Fruit fly (Drosophila melanogaster) whole organism, embryonic: Measurements from ENCODE around the gene eEF1alpha2.

Experiments
- Adf1 ChIP-seq: fragments of 200-800 bp; sonication (Bioruptor generic); IDR thresholded peaks from 2 replicates; pipeline ENCODE4 v1.3.6; 2022; ENCODE audit warnings: missing biosample characterization, missing genetic modification characterization
- Antp ChIP-seq: fragments of 200-800 bp; sonication (Bioruptor generic); optimal IDR thresholded peaks from 3 replicates; lab custom pipeline; 2016; ENCODE audit warnings: missing biosample characterization, missing genetic modification characterization
- Awh ChIP-seq: fragments of 200-800 bp; sonication (Bioruptor generic); IDR thresholded peaks from 2 replicates; pipeline ENCODE4, ENCODE4 v1.3.6; 2022; ENCODE audit warnings: missing biosample characterization, missing genetic modification characterization
- CG10147 ChIP-seq: fragments of 200-800 bp; sonication (Bioruptor generic); optimal IDR thresholded peaks from 2 replicates; lab custom pipeline; 2019; ENCODE audit warnings: missing biosample characterization, mild to moderate bottlenecking, missing genetic modification characterization, moderate library complexity
- CG10431 ChIP-seq: fragments of 200-800 bp; sonication (Bioruptor generic); optimal IDR thresholded peaks from 3 replicates; lab custom pipeline; 2018; ENCODE audit warnings: missing biosample characterization, mild to moderate bottlenecking, missing genetic modification characterization
- CG12219 ChIP-seq: fragments of 200-800 bp; sonication (Bioruptor generic); optimal IDR thresholded peaks from 3 replicates; lab custom pipeline; 2018; ENCODE audit warnings: missing biosample characterization, mild to moderate bottlenecking, missing genetic modification characterization
- CG13296 ChIP-seq: fragments of 200-800 bp; sonication (Bioruptor generic); optimal IDR thresholded peaks from 3 replicates; lab custom pipeline; 2018; ENCODE audit warnings: missing biosample characterization, mild to moderate bottlenecking, missing genetic modification characterization
- CG13775 ChIP-seq: fragments of 200-800 bp; sonication (Bioruptor generic); optimal IDR thresholded peaks from 3 replicates; lab custom pipeline; 2017; ENCODE audit warnings: missing biosample characterization, mild to moderate bottlenecking, missing genetic modification characterization
- CG14710 ChIP-seq: fragments of 200-800 bp; sonication (Bioruptor generic); optimal IDR thresholded peaks from 3 replicates; lab custom pipeline; 2019; ENCODE audit warnings: missing biosample characterization, mild to moderate bottlenecking, missing genetic modification characterization, moderate library complexity
- CG15479 ChIP-seq: fragments of 200-800 bp; sonication (Bioruptor generic); optimal IDR thresholded peaks from 3 replicates; lab custom pipeline; 2019; ENCODE audit warnings: missing biosample characterization, mild to moderate bottlenecking, missing genetic modification characterization, moderate library complexity
- CG15696 ChIP-seq: fragments of 200-800 bp; sonication (Bioruptor generic); optimal IDR thresholded peaks from 2 replicates; lab custom pipeline; 2019; ENCODE audit warnings: missing biosample characterization, mild to moderate bottlenecking, missing genetic modification characterization, moderate library complexity
- CG17385 ChIP-seq: fragments of 200-800 bp; sonication (Bioruptor generic); optimal IDR thresholded peaks from 3 replicates; lab custom pipeline; 2018; ENCODE audit warnings: missing biosample characterization, mild to moderate bottlenecking, missing genetic modification characterization
- CG2889 ChIP-seq: fragments of 200-800 bp; sonication (Bioruptor generic); IDR thresholded peaks from 3 replicates; pipeline ENCODE4 v1.3.6; 2022; ENCODE audit warnings: missing biosample characterization, missing genetic modification characterization
- CG4820 ChIP-seq: fragments of 200-800 bp; sonication (Bioruptor generic); optimal IDR thresholded peaks from 3 replicates; lab custom pipeline; 2016; ENCODE audit warnings: missing biosample characterization, missing genetic modification characterization
- CG7745 ChIP-seq: fragments of 200-800 bp; sonication (Bioruptor generic); optimal IDR thresholded peaks from 2 replicates; lab custom pipeline; 2018; ENCODE audit warnings: missing biosample characterization, mild to moderate bottlenecking, missing genetic modification characterization, moderate library complexity
- CG8924 ChIP-seq: fragments of 200-800 bp; optimal IDR thresholded peaks from 3 replicates; lab custom pipeline; 2019; ENCODE audit warnings: missing biosample characterization, mild to moderate bottlenecking, missing genetic modification characterization, moderate library complexity
- Dbx ChIP-seq: fragments of 200-800 bp; sonication (Bioruptor generic); IDR thresholded peaks from 3 replicates; pipeline ENCODE4 v1.3.6; 2022; ENCODE audit warnings: missing biosample characterization, missing genetic modification characterization
- Doc3 ChIP-seq: fragments of 200-800 bp; sonication (Bioruptor generic); IDR thresholded peaks from 3 replicates; pipeline ENCODE4 v1.3.6; 2022; ENCODE audit warnings: missing biosample characterization, missing genetic modification characterization; ENCODE audit not compliant: partially characterized antibody
- Dp ChIP-seq: fragments of 200-800 bp; sonication (Bioruptor generic); optimal IDR thresholded peaks from 2 replicates; lab custom pipeline; 2018; ENCODE audit warnings: missing biosample characterization, mild to moderate bottlenecking, missing genetic modification characterization, moderate library complexity
- Drgx ChIP-seq: fragments of 200-800 bp; sonication (Bioruptor generic); IDR thresholded peaks from 2 replicates; pipeline ENCODE4 v1.3.6; 2022; ENCODE audit warnings: missing biosample characterization, missing genetic modification characterization
- HLHmδ ChIP-seq: fragments of 200-800 bp; sonication (Bioruptor generic); optimal IDR thresholded peaks from 2 replicates; lab custom pipeline; 2018; ENCODE audit warnings: missing biosample characterization, mild to moderate bottlenecking, missing genetic modification characterization, moderate library complexity
- Hmr ChIP-seq: fragments of 200-800 bp; sonication (Bioruptor generic); optimal IDR thresholded peaks from 3 replicates; lab custom pipeline; 2017; ENCODE audit warnings: mild to moderate bottlenecking, missing biosample characterization, missing genetic modification reagents, missing genetic modification characterization
- Hr78 ChIP-seq, 2 experiments: fragments of 200-800 bp in 1 of 2; fragments of >200 bp in 1 of 2; sonication (Bioruptor generic) in 1 of 2; optimal IDR thresholded peaks; 2 replicates each; lab custom pipeline; 2017 to 2019; ENCODE audit warnings: missing biosample characterization in 2 of 2, missing genetic modification characterization in 2 of 2, mild to moderate bottlenecking in 1 of 2, moderate library complexity in 1 of 2
- Mad ChIP-seq: fragments of 200-800 bp; sonication (Bioruptor generic); optimal IDR thresholded peaks from 2 replicates; lab custom pipeline; 2016; ENCODE audit warnings: missing biosample characterization, missing genetic modification characterization
- Nf-YA ChIP-seq: fragments of 200-800 bp; sonication (Bioruptor generic); IDR thresholded peaks from 2 replicates; pipeline ENCODE4 v1.3.6; 2022; ENCODE audit warnings: missing biosample characterization, missing genetic modification characterization
- PHDP ChIP-seq: fragments of 200-800 bp; sonication (Bioruptor generic); optimal IDR thresholded peaks from 3 replicates; lab custom pipeline; 2018; ENCODE audit warnings: missing biosample characterization, mild to moderate bottlenecking, missing genetic modification characterization, moderate library complexity
- Pdp1 ChIP-seq, 2 experiments: fragments of 200-800 bp; sonication (Bioruptor generic); optimal IDR thresholded peaks; 3 replicates each; lab custom pipeline; 2016; ENCODE audit warnings: missing biosample characterization in 2 of 2, missing genetic modification characterization in 2 of 2, mild to moderate bottlenecking in 1 of 2, moderate library complexity in 1 of 2
- Sox100B ChIP-seq: fragments of 200-800 bp; sonication (Bioruptor generic); optimal IDR thresholded peaks from 3 replicates; lab custom pipeline; 2018; ENCODE audit warnings: missing biosample characterization, mild to moderate bottlenecking, missing genetic modification characterization
- amos ChIP-seq: fragments of 200-800 bp; sonication (Bioruptor generic); IDR thresholded peaks from 2 replicates; pipeline ENCODE4 v1.3.6; 2022; ENCODE audit warnings: missing biosample characterization, missing genetic modification characterization; ENCODE audit not compliant: partially characterized antibody
- ash1 ChIP-seq: fragments of 200-800 bp; sonication (Bioruptor generic); optimal IDR thresholded peaks from 2 replicates; lab custom pipeline; 2018; ENCODE audit warnings: missing biosample characterization, mild to moderate bottlenecking, missing genetic modification characterization
- bcd ChIP-seq: fragments of 200-800 bp; sonication (Bioruptor generic); optimal IDR thresholded peaks from 2 replicates; lab custom pipeline; 2017; ENCODE audit warnings: missing biosample characterization, mild to moderate bottlenecking, missing genetic modification characterization
- bsh ChIP-seq, 2 experiments: fragments of 200-800 bp; sonication (Bioruptor generic); optimal IDR thresholded peaks; 2 replicates each; lab custom pipeline; 2017 to 2018; ENCODE audit warnings: mild to moderate bottlenecking in 2 of 2, missing biosample characterization in 2 of 2, missing genetic modification characterization in 2 of 2, moderate library complexity in 1 of 2
- caup ChIP-seq: fragments of 200-800 bp; sonication (Bioruptor generic); optimal IDR thresholded peaks from 3 replicates; lab custom pipeline; 2017; ENCODE audit warnings: missing biosample characterization, mild to moderate bottlenecking, missing genetic modification characterization, moderate library complexity; ENCODE audit not compliant: severe bottlenecking
- cwo ChIP-seq: fragments of 200-800 bp; sonication (Bioruptor generic); optimal IDR thresholded peaks from 3 replicates; lab custom pipeline; 2017; ENCODE audit warnings: missing biosample characterization, missing genetic modification characterization, mild to moderate bottlenecking, moderate library complexity, missing genetic modification reagents
- dmrt11E ChIP-seq: fragments of 200-800 bp; sonication (Bioruptor generic); optimal IDR thresholded peaks from 3 replicates; lab custom pipeline; 2018; ENCODE audit warnings: missing biosample characterization, mild to moderate bottlenecking, missing genetic modification characterization, moderate library complexity
- dysf ChIP-seq: fragments of 200-800 bp; sonication (Bioruptor generic); IDR thresholded peaks from 3 replicates; pipeline ENCODE4 v1.3.6; 2022; ENCODE audit warnings: missing biosample characterization, missing genetic modification characterization
- mirr ChIP-seq: fragments of 200-800 bp; sonication (Bioruptor generic); optimal IDR thresholded peaks from 3 replicates; lab custom pipeline; 2018; ENCODE audit warnings: missing biosample characterization, mild to moderate bottlenecking, missing genetic modification characterization
- nom ChIP-seq: fragments of 200-800 bp; sonication (Bioruptor generic); optimal IDR thresholded peaks from 2 replicates; lab custom pipeline; 2017; ENCODE audit warnings: missing biosample characterization, missing genetic modification characterization, mild to moderate bottlenecking, moderate library complexity, missing genetic modification reagents
- onecut ChIP-seq: fragments of 200-800 bp; sonication (Bioruptor generic); IDR thresholded peaks from 2 replicates; pipeline ENCODE4 v1.3.6; 2022; ENCODE audit warnings: missing biosample characterization, missing genetic modification characterization
- org-1 ChIP-seq: fragments of 200-800 bp; sonication (Bioruptor generic); optimal IDR thresholded peaks from 2 replicates; lab custom pipeline; 2017; ENCODE audit warnings: missing biosample characterization, missing genetic modification characterization
- peb ChIP-seq: fragments of 200-800 bp; sonication (Bioruptor generic); IDR thresholded peaks from 2 replicates; pipeline ENCODE4 v1.3.6; 2022; ENCODE audit warnings: missing biosample characterization, missing genetic modification characterization
- phol ChIP-seq: fragments of 200-800 bp; sonication (Bioruptor generic); optimal IDR thresholded peaks from 3 replicates; lab custom pipeline; 2018; ENCODE audit warnings: missing biosample characterization, mild to moderate bottlenecking, missing genetic modification characterization, moderate library complexity
- pzg ChIP-seq: fragments of 200-800 bp; sonication (Bioruptor generic); optimal IDR thresholded peaks from 3 replicates; lab custom pipeline; 2018; ENCODE audit warnings: missing biosample characterization, mild to moderate bottlenecking, missing genetic modification characterization, moderate library complexity
- slou ChIP-seq: fragments of 200-800 bp; sonication (Bioruptor generic); optimal IDR thresholded peaks from 3 replicates; lab custom pipeline; 2016; ENCODE audit warnings: missing biosample characterization, missing genetic modification characterization
- sob ChIP-seq: fragments of 200-800 bp; sonication (Bioruptor generic); IDR thresholded peaks from 2 replicates; pipeline ENCODE4 v1.3.6; 2022; ENCODE audit warnings: missing biosample characterization, missing genetic modification characterization
- sug ChIP-seq: fragments of 200-800 bp; optimal IDR thresholded peaks from 2 replicates; lab custom pipeline; 2019; ENCODE audit warnings: missing biosample characterization, mild to moderate bottlenecking, missing genetic modification characterization, moderate library complexity
- vnd ChIP-seq: fragments of 200-800 bp; sonication (Bioruptor generic); IDR thresholded peaks from 3 replicates; pipeline ENCODE4 v1.3.6; 2022; ENCODE audit warnings: missing biosample characterization, missing genetic modification characterization; ENCODE audit not compliant: partially characterized antibody

Gene eEF1alpha2

DNA sequence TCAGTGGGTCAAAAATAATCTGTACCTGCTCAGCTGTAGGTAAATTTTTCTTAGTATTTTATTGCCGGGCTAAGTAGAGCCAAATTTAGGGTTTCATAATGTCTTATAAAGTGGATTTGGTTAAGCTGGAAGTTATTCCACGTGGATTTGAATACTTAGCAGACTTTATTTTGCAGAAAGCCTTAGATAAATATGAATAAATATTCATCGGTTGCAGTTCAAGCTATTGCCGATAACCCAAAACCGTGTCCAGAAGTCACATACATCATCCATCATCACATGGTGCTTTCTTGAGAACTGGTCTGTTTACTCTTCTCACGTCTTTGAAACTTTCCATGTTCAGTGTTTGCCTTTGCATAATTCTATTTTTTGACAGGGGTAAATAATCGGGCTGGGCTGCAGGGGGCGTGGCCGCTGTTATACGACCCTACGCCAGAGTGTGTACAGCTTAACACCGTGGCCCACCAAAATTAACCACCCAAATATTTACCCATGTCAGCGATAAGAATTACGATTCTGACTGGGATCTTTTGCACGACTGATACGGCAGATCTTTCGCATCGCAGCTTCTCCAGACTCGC lies 20.4 kb downstream of the eEF1alpha2 start, which contains the start of gene CG2187 (continued):
- TF ChIP-seq amos (GFP tag; lab: Robert Waterston, UW) (no peak), CG8924 (tag; lab: Kevin White, UChicago) (peak; percentile 6), CG10431 (peak; percentile 25), CG15696 (tag; lab: Kevin White, UChicago) (no peak), sob (GFP tag; lab: Robert Waterston, UW) (no peak), CG17385 (GFP tag; lab: Kevin White, UChicago) (peak; percentile 7), caup (GFP tag; lab: Kevin White, UChicago) (peak; percentile 16), dysf (GFP tag; lab: Robert Waterston, UW) (no peak), Dbx (GFP tag; lab: Robert Waterston, UW) (peak; percentile 18; the same call in 1 of the 3 replicates), CG13775 (GFP tag; lab: Kevin White, UChicago) (no peak), CG13296 (peak; percentile 5), mirr (GFP tag; lab: Kevin White, UChicago) (peak; percentile 0), PHDP (tag; lab: Kevin White, UChicago) (no peak), Hmr (GFP tag; lab: Kevin White, UChicago) (peak; percentile 17), CG7745 (tag; lab: Kevin White, UChicago) (no peak), CG15479 (GFP tag; lab: Kevin White, UChicago) (peak; percentile 27), CG2889 (no peak), bsh (GFP tag; optimal IDR thresholded peaks at IDR 0.05; lab: Kevin White, UChicago) (peak in 1 of 2 experiments; percentile 29), HLHmδ (no peak), ash1 (GFP tag; lab: Kevin White, UChicago) (no peak), CG12219 (GFP tag; lab: Kevin White, UChicago) (peak; percentile 9), sug (peak; percentile 32)

DNA sequence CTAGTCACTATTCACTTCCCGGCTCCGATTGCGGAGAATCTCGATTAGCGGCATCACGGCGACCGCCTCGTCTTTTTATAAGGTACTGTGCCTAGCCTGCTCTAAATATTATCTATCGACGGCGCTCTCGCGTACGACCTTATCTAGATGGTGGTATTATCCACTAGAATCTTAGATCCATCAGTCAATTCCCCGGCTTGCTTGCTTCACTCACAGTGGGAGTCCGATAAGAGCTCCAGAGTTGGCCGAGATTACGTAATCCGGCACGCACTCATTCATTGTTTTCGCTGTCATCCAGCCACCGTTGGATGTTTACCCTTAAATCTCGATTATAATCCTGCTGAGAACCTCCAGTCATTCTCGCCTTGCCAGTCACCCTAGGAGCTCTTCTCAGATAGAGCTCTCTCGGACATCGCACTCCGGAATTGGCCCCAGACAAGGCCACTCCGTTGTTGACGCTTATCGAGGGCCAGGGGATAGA lies 23.3 kb downstream of the eEF1alpha2 start, which contains the start of gene Smvt:
Gene Smvt (minus strand): TSS at position 51 of the 481 bp plus-strand sequence.
- TF ChIP-seq Pdp1 (GFP tag; optimal IDR thresholded peaks at IDR 0.05; lab: Kevin White, UChicago), result peak in 1 of 2 experiments; percentile 80
- TF ChIP-seq vnd (GFP tag; lab: Robert Waterston, UW), result 0 out of 3 replicates have a peak, but pooled peaks have one; percentile 16
- no peak for TF ChIP-seq Hr78 (GFP tag; optimal IDR thresholded peaks at IDR 0.05; lab: Kevin White, UChicago)
- no peak for TF ChIP-seq cwo (GFP tag; lab: Kevin White, UChicago)
- no peak for TF ChIP-seq slou (GFP tag; lab: Kevin White, UChicago)
- no peak for TF ChIP-seq Drgx
- no peak for TF ChIP-seq onecut (GFP tag; lab: Robert Waterston, UW)
- TF ChIP-seq Nf-YA (GFP tag; lab: Robert Waterston, UW), result no peak
- no peak for TF ChIP-seq Sox100B
- TF ChIP-seq Doc3 (GFP tag; lab: Robert Waterston, UW), result no peak
- TF ChIP-seq CG15479 (GFP tag; lab: Kevin White, UChicago), result peak; percentile 10
- no peak for TF ChIP-seq dmrt11E (tag; lab: Kevin White, UChicago)
- TF ChIP-seq org-1 (GFP tag; lab: Kevin White, UChicago), result no peak
- TF ChIP-seq Mad, result no peak

DNA sequence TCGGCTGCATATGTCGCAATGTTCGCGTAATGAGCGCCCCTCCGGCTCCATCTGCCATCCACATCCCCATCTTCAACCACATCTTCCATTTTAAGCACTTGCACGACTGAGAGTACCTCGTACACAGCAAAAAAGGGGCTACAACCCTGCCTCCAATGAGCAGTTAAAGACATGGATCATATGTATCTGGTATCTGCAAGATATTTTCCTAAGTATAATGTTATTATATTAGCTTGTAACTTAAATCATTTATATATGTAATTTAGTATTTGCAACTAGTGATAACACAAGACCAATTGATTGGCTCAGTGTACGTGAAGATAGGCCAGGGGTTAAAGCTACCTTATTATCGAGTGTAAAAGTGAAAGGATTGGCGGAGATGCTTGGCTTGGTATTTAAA lies 24.4 kb downstream of the eEF1alpha2 start:
- peak; percentile 40 for TF ChIP-seq nom (GFP tag; lab: Kevin White, UChicago)
- TF ChIP-seq CG14710, result no peak
- TF ChIP-seq Antp, result no peak
- no peak for TF ChIP-seq CG10147
- TF ChIP-seq peb (GFP tag; lab: Robert Waterston, UW), result no peak
- no peak for TF ChIP-seq CG4820 (GFP tag; lab: Kevin White, UChicago)
- no peak for TF ChIP-seq pzg (GFP tag; lab: Kevin White, UChicago)
- TF ChIP-seq Awh (GFP tag; lab: Robert Waterston, UW), result no peak
- TF ChIP-seq Dp (GFP tag; lab: Kevin White, UChicago), result no peak
- no peak for TF ChIP-seq Adf1 (GFP tag; lab: Robert Waterston, UW)
- no peak for TF ChIP-seq bcd
- TF ChIP-seq phol (tag; lab: Kevin White, UChicago), result peak; percentile 5
